Worm (Caenorhabditis elegans) whole organism, L1 larva: ENCODE results near the gene Y75B8A.8.

ENCODE experiments used
- C16A3.4 ChIP-seq: fragments of 150-350 bp; optimal IDR thresholded peaks from 2 replicates; lab custom pipeline; 2014; ENCODE audit warnings: missing biosample characterization, missing genetic modification characterization
- blmp-1 ChIP-seq: fragments of 150-350 bp; optimal IDR thresholded peaks from 2 replicates; lab custom pipeline; 2014; ENCODE audit warnings: missing biosample characterization, missing genetic modification characterization
- ceh-82 ChIP-seq, 3 experiments: fragments of 150-350 bp in 1 of 3; sonication (generic microtip) in 2 of 3; optimal IDR thresholded peaks; 2 replicates each; lab custom pipeline; 2014 to 2017; ENCODE audit warnings: missing biosample characterization in 3 of 3, missing genetic modification characterization in 3 of 3
- egl-27 ChIP-seq, 2 experiments: fragments of 150-350 bp in 1 of 2; sonication (generic microtip); optimal IDR thresholded peaks; 3 replicates each; lab custom pipeline; 2017 to 2018; ENCODE audit warnings: missing biosample characterization in 2 of 2, missing genetic modification characterization in 2 of 2, missing genetic modification reagents in 2 of 2
- elt-2 ChIP-seq: sonication (generic microtip); optimal IDR thresholded peaks from 2 replicates; lab custom pipeline; 2016; ENCODE audit warnings: missing genetic modification characterization, mild to moderate bottlenecking, inconsistent platforms, missing compliant biosample characterization, missing genetic modification reagents
- fkh-8 ChIP-seq: sonication (generic microtip); optimal IDR thresholded peaks from 2 replicates; lab custom pipeline; 2016; ENCODE audit warnings: mild to moderate bottlenecking, missing genetic modification characterization, missing compliant biosample characterization
- grh-1 ChIP-seq: fragments of 200-800 bp; sonication (Bioruptor generic); IDR thresholded peaks from 2 replicates; pipeline ENCODE4 v1.3.6; 2022; ENCODE audit warnings: missing genetic modification reagents, missing genetic modification characterization, missing compliant biosample characterization
- nhr-19 ChIP-seq: fragments of 200-800 bp; sonication (Bioruptor generic); conservative IDR thresholded peaks from 2 replicates; pipeline ENCODE4 v1.3.6; 2022; ENCODE audit warnings: missing genetic modification characterization, missing compliant biosample characterization
- nhr-77 ChIP-seq: fragments of 150-350 bp; optimal IDR thresholded peaks from 2 replicates; lab custom pipeline; 2014; ENCODE audit warnings: missing biosample characterization, missing genetic modification characterization
- nhr-90 ChIP-seq: sonication (generic microtip); optimal IDR thresholded peaks from 2 replicates; lab custom pipeline; 2016; ENCODE audit warnings: mild to moderate bottlenecking, missing genetic modification characterization, missing compliant biosample characterization; ENCODE audit not compliant: poor library complexity
- pqm-1 ChIP-seq: sonication (generic microtip); optimal IDR thresholded peaks from 3 replicates; lab custom pipeline; 2017; ENCODE audit warnings: missing biosample characterization, missing genetic modification characterization
- snu-23 ChIP-seq: sonication (generic microtip); optimal IDR thresholded peaks from 2 replicates; lab custom pipeline; 2016; ENCODE audit warnings: missing genetic modification characterization, missing compliant biosample characterization
- unc-98 ChIP-seq: fragments of 200-800 bp; sonication (Bioruptor generic); IDR thresholded peaks from 2 replicates; pipeline ENCODE4 v1.3.6; 2022; ENCODE audit warnings: missing genetic modification characterization, missing compliant biosample characterization

ce11 chrIII:12130769-12131168, 29.8 kb upstream of the Y75B8A.8 start:
- no peak for TF ChIP-seq unc-98 (GFP tag; lab: Robert Waterston, UW)
- TF ChIP-seq ceh-82 (tag; optimal IDR thresholded peaks at IDR 0.05; lab: Kevin White, UChicago): no peak
- no peak for TF ChIP-seq C16A3.4 (tag; lab: Kevin White, UChicago)
- no peak for TF ChIP-seq fkh-8 (tag; lab: Kevin White, UChicago)
- no peak for TF ChIP-seq pqm-1 (tag; lab: Kevin White, UChicago)
- TF ChIP-seq grh-1 (GFP tag; lab: Robert Waterston, UW): no peak
- TF ChIP-seq snu-23 (GFP tag; lab: Kevin White, UChicago): no peak
- TF ChIP-seq nhr-19 (GFP tag; lab: Robert Waterston, UW): no peak
- no peak for TF ChIP-seq elt-2 (tag; lab: Kevin White, UChicago)
- TF ChIP-seq nhr-77 (tag; lab: Kevin White, UChicago): no peak
- no peak for TF ChIP-seq nhr-90 (tag; lab: Kevin White, UChicago)
- no peak for TF ChIP-seq egl-27 (tag; optimal IDR thresholded peaks at IDR 0.05; lab: Kevin White, UChicago)
- no peak for TF ChIP-seq blmp-1
